Fruit fly (Drosophila melanogaster) whole organism, embryonic: ENCODE results near the gene glob1.

Source experiments
- Adf1 ChIP-seq: fragments of 200-800 bp; sonication (Bioruptor generic); IDR thresholded peaks from 2 replicates; pipeline ENCODE4 v1.3.6; 2022; ENCODE audit warnings: missing biosample characterization, missing genetic modification characterization
- Antp ChIP-seq: fragments of 200-800 bp; sonication (Bioruptor generic); optimal IDR thresholded peaks from 3 replicates; lab custom pipeline; 2016; ENCODE audit warnings: missing biosample characterization, missing genetic modification characterization
- Bgb ChIP-seq: fragments of 200-800 bp; sonication (Bioruptor generic); IDR thresholded peaks from 2 replicates; pipeline ENCODE4 v1.3.6; 2022; ENCODE audit warnings: missing biosample characterization, missing genetic modification characterization; ENCODE audit not compliant: partially characterized antibody
- CG11695 ChIP-seq: fragments of 200-800 bp; sonication (Bioruptor generic); IDR thresholded peaks from 3 replicates; pipeline ENCODE4 v1.3.6; 2022; ENCODE audit warnings: missing biosample characterization, missing genetic modification characterization
- CG12236 ChIP-seq: fragments of 200-800 bp; sonication (Bioruptor generic); optimal IDR thresholded peaks from 2 replicates; lab custom pipeline; 2016; ENCODE audit warnings: missing biosample characterization, missing genetic modification characterization
- CG12299 ChIP-seq: fragments of 200-800 bp; sonication (Bioruptor generic); optimal IDR thresholded peaks from 2 replicates; lab custom pipeline; 2018; ENCODE audit warnings: missing biosample characterization, mild to moderate bottlenecking, missing genetic modification characterization
- CG1233 ChIP-seq: fragments of 200-800 bp; sonication (Bioruptor generic); optimal IDR thresholded peaks from 4 replicates; lab custom pipeline; 2018; ENCODE audit warnings: missing biosample characterization, mild to moderate bottlenecking, missing genetic modification characterization
- CG12391 ChIP-seq: fragments of 200-800 bp; sonication (Bioruptor generic); optimal IDR thresholded peaks from 3 replicates; lab custom pipeline; 2018; ENCODE audit warnings: missing biosample characterization, mild to moderate bottlenecking, missing genetic modification characterization, moderate library complexity
- CG14050 ChIP-seq: fragments of 200-800 bp; sonication (Bioruptor generic); IDR thresholded peaks from 3 replicates; pipeline ENCODE4 v1.3.6; 2022; ENCODE audit warnings: missing biosample characterization, missing genetic modification characterization
- CG16813 ChIP-seq: fragments of 200-800 bp; sonication (Bioruptor generic); IDR thresholded peaks from 3 replicates; pipeline ENCODE4 v1.3.6; 2022; ENCODE audit warnings: missing biosample characterization, missing genetic modification characterization; ENCODE audit not compliant: partially characterized antibody
- CG17328 ChIP-seq: fragments of 200-800 bp; sonication (Bioruptor generic); IDR thresholded peaks from 2 replicates; pipeline ENCODE4 v1.3.6; 2022; ENCODE audit warnings: missing biosample characterization, missing genetic modification characterization
- CG17829 ChIP-seq: fragments of 200-800 bp; optimal IDR thresholded peaks from 2 replicates; lab custom pipeline; 2019; ENCODE audit warnings: missing biosample characterization, mild to moderate bottlenecking, missing genetic modification characterization, moderate library complexity
- CG2129 ChIP-seq: fragments of 200-800 bp; sonication (Bioruptor generic); IDR thresholded peaks from 2 replicates; pipeline ENCODE4 v1.3.6; 2022; ENCODE audit warnings: missing biosample characterization, missing genetic modification characterization; ENCODE audit not compliant: partially characterized antibody
- CG2875 ChIP-seq: fragments of 200-800 bp; sonication (Bioruptor generic); optimal IDR thresholded peaks from 2 replicates; lab custom pipeline; 2017; ENCODE audit warnings: missing biosample characterization, mild to moderate bottlenecking, missing genetic modification characterization, missing genetic modification reagents
- CG30020 ChIP-seq: fragments of 200-800 bp; optimal IDR thresholded peaks from 2 replicates; lab custom pipeline; 2019; ENCODE audit warnings: missing biosample characterization, mild to moderate bottlenecking, missing genetic modification characterization, moderate library complexity
- CG32772 ChIP-seq: fragments of 200-800 bp; sonication (Bioruptor generic); IDR thresholded peaks from 2 replicates; pipeline ENCODE4 v1.3.6; 2022; ENCODE audit warnings: missing biosample characterization, missing genetic modification characterization
- CG34224 ChIP-seq: fragments of 200-800 bp; sonication (Bioruptor generic); IDR thresholded peaks from 3 replicates; pipeline ENCODE4 v1.3.6; 2022; ENCODE audit warnings: missing biosample characterization, missing genetic modification characterization; ENCODE audit not compliant: partially characterized antibody
- CG3847 ChIP-seq: fragments of 200-800 bp; sonication (Bioruptor generic); IDR thresholded peaks from 2 replicates; pipeline ENCODE4 v1.3.6; 2022; ENCODE audit warnings: missing biosample characterization, missing genetic modification characterization
- CG42726 ChIP-seq: fragments of 200-800 bp; sonication (Bioruptor generic); IDR thresholded peaks from 2 replicates; pipeline ENCODE4 v1.3.6; 2022; ENCODE audit warnings: missing biosample characterization, missing genetic modification characterization; ENCODE audit not compliant: partially characterized antibody
- CG6689 ChIP-seq: fragments of 200-800 bp; sonication (Bioruptor generic); IDR thresholded peaks from 2 replicates; pipeline ENCODE4 v1.3.6; 2022; ENCODE audit warnings: missing biosample characterization, missing genetic modification characterization
- Dbx ChIP-seq: fragments of 200-800 bp; sonication (Bioruptor generic); IDR thresholded peaks from 3 replicates; pipeline ENCODE4 v1.3.6; 2022; ENCODE audit warnings: missing biosample characterization, missing genetic modification characterization
- Deaf1 ChIP-seq: fragments of 200-800 bp; optimal IDR thresholded peaks from 3 replicates; lab custom pipeline; 2019; ENCODE audit warnings: missing biosample characterization, mild to moderate bottlenecking, missing genetic modification characterization, moderate library complexity
- Ets65A ChIP-seq: fragments of 200-800 bp; sonication (Bioruptor generic); peaks from one replicate; lab custom pipeline; 2016; ENCODE audit warnings: missing biosample characterization, missing genetic modification characterization
- HLH4C ChIP-seq: fragments of 200-800 bp; sonication (Bioruptor generic); IDR thresholded peaks from 3 replicates; pipeline ENCODE4 v1.3.6; 2022; ENCODE audit warnings: missing biosample characterization, missing genetic modification characterization; ENCODE audit not compliant: partially characterized antibody
- Hmr ChIP-seq: fragments of 200-800 bp; sonication (Bioruptor generic); optimal IDR thresholded peaks from 3 replicates; lab custom pipeline; 2017; ENCODE audit warnings: mild to moderate bottlenecking, missing biosample characterization, missing genetic modification reagents, missing genetic modification characterization
- Hr51 ChIP-seq, 2 experiments: fragments of 200-800 bp; sonication (Bioruptor generic); optimal IDR thresholded peaks; 2 replicates in 1 of 2; 3 replicates in 1 of 2; lab custom pipeline; 2016 to 2018; ENCODE audit warnings: missing biosample characterization in 2 of 2, missing genetic modification characterization in 2 of 2, mild to moderate bottlenecking in 1 of 2, moderate library complexity in 1 of 2
- Hr78 ChIP-seq, 2 experiments: fragments of 200-800 bp in 1 of 2; fragments of >200 bp in 1 of 2; sonication (Bioruptor generic) in 1 of 2; optimal IDR thresholded peaks; 2 replicates each; lab custom pipeline; 2017 to 2019; ENCODE audit warnings: missing biosample characterization in 2 of 2, missing genetic modification characterization in 2 of 2, mild to moderate bottlenecking in 1 of 2, moderate library complexity in 1 of 2
- MESR4 ChIP-seq: fragments of 200-800 bp; sonication (Bioruptor generic); optimal IDR thresholded peaks from 2 replicates; lab custom pipeline; 2018; ENCODE audit warnings: missing biosample characterization, mild to moderate bottlenecking, missing genetic modification characterization, moderate library complexity
- NfI ChIP-seq: fragments of 200-800 bp; sonication (Bioruptor generic); optimal IDR thresholded peaks from 3 replicates; lab custom pipeline; 2018; ENCODE audit warnings: missing biosample characterization, mild to moderate bottlenecking, missing genetic modification characterization, moderate library complexity
- Opbp ChIP-seq: fragments of 200-800 bp; sonication (Bioruptor generic); IDR thresholded peaks from 3 replicates; pipeline ENCODE4 v1.3.6; 2022; ENCODE audit warnings: missing biosample characterization, missing genetic modification characterization; ENCODE audit not compliant: partially characterized antibody
- Scr ChIP-seq: fragments of 200-800 bp; sonication (Bioruptor generic); IDR thresholded peaks from 2 replicates; pipeline ENCODE4 v1.3.6; 2022; ENCODE audit warnings: missing biosample characterization, missing genetic modification characterization; ENCODE audit not compliant: partially characterized antibody
- YL-1 ChIP-seq: fragments of 200-800 bp; sonication (Bioruptor generic); optimal IDR thresholded peaks from 3 replicates; lab custom pipeline; 2017; ENCODE audit warnings: missing biosample characterization, mild to moderate bottlenecking, missing genetic modification characterization
- ara ChIP-seq: fragments of 200-800 bp; sonication (Bioruptor generic); IDR thresholded peaks from 2 replicates; pipeline ENCODE4 v1.3.6; 2022; ENCODE audit warnings: missing biosample characterization, missing genetic modification characterization
- bcd ChIP-seq: fragments of 200-800 bp; sonication (Bioruptor generic); optimal IDR thresholded peaks from 2 replicates; lab custom pipeline; 2017; ENCODE audit warnings: missing biosample characterization, mild to moderate bottlenecking, missing genetic modification characterization
- dpn ChIP-seq, 2 experiments: fragments of 200-800 bp; sonication (Bioruptor generic); optimal IDR thresholded peaks; 3 replicates each; lab custom pipeline; 2016; ENCODE audit warnings: missing biosample characterization in 2 of 2, missing genetic modification characterization in 2 of 2
- eve ChIP-seq, 2 experiments: fragments of >200 bp; optimal IDR thresholded peaks; 2 replicates each; lab custom pipeline; 2017; ENCODE audit warnings: missing biosample characterization in 2 of 2, missing genetic modification characterization in 2 of 2
- ewg ChIP-seq: fragments of 200-800 bp; sonication (Bioruptor generic); optimal IDR thresholded peaks from 3 replicates; lab custom pipeline; 2017; ENCODE audit warnings: mild to moderate bottlenecking, missing biosample characterization, missing genetic modification reagents, missing genetic modification characterization
- exex ChIP-seq: fragments of 200-800 bp; sonication (Bioruptor generic); optimal IDR thresholded peaks from 4 replicates; lab custom pipeline; 2018; ENCODE audit warnings: missing biosample characterization, mild to moderate bottlenecking, missing genetic modification characterization, moderate library complexity
- gro ChIP-seq: fragments of 200-800 bp; sonication (Bioruptor generic); optimal IDR thresholded peaks from 2 replicates; lab custom pipeline; 2016; ENCODE audit warnings: missing biosample characterization, missing genetic modification characterization
- jumu ChIP-seq: fragments of 200-800 bp; sonication (Bioruptor generic); optimal IDR thresholded peaks from 3 replicates; lab custom pipeline; 2016; ENCODE audit warnings: missing biosample characterization, missing genetic modification characterization
- mld ChIP-seq: fragments of 200-800 bp; sonication (Bioruptor generic); IDR thresholded peaks from 3 replicates; pipeline ENCODE4 v1.3.6; 2022; ENCODE audit warnings: missing biosample characterization, missing genetic modification characterization; ENCODE audit not compliant: partially characterized antibody
- nerfin-2 ChIP-seq: fragments of 200-800 bp; sonication (Bioruptor generic); IDR thresholded peaks from 2 replicates; pipeline ENCODE4 v1.3.6; 2022; ENCODE audit warnings: missing biosample characterization, missing genetic modification characterization; ENCODE audit not compliant: partially characterized antibody
- scrt ChIP-seq: fragments of 200-800 bp; sonication (Bioruptor generic); optimal IDR thresholded peaks from 2 replicates; lab custom pipeline; 2018; ENCODE audit warnings: missing biosample characterization, mild to moderate bottlenecking, missing genetic modification characterization, moderate library complexity
- sna ChIP-seq: fragments of 200-800 bp; sonication (Bioruptor generic); IDR thresholded peaks from 2 replicates; pipeline ENCODE4 v1.3.6; 2022; ENCODE audit warnings: missing biosample characterization, missing genetic modification characterization; ENCODE audit not compliant: partially characterized antibody
- stwl ChIP-seq: fragments of 200-800 bp; sonication (Bioruptor generic); optimal IDR thresholded peaks from 3 replicates; lab custom pipeline; 2018; ENCODE audit warnings: missing biosample characterization, mild to moderate bottlenecking, missing genetic modification characterization, moderate library complexity
- trh ChIP-seq: fragments of 200-800 bp; sonication (Bioruptor generic); optimal IDR thresholded peaks from 2 replicates; lab custom pipeline; 2016; ENCODE audit warnings: missing biosample characterization, missing genetic modification characterization
- unpg ChIP-seq: fragments of 200-800 bp; sonication (Bioruptor generic); optimal IDR thresholded peaks from 3 replicates; lab custom pipeline; 2018; ENCODE audit warnings: missing biosample characterization, mild to moderate bottlenecking, missing genetic modification characterization, moderate library complexity
- z ChIP-seq: fragments of 200-800 bp; sonication (Bioruptor generic); IDR thresholded peaks from 3 replicates; pipeline ENCODE4 v1.3.6; 2022; ENCODE audit warnings: missing biosample characterization, missing genetic modification characterization
- zen ChIP-seq: fragments of 200-800 bp; sonication (Bioruptor generic); optimal IDR thresholded peaks from 3 replicates; lab custom pipeline; 2018; ENCODE audit warnings: missing biosample characterization, mild to moderate bottlenecking, missing genetic modification characterization, moderate library complexity

glob1 gene

dm6 chr3R:15934952-15935351 lies 30.5 kb upstream of the glob1 start, which contains the start of gene Sap47 (continued):
- TF ChIP-seq HLH4C (peak; percentile 67; the same call in 2 of the 3 replicates), MESR4 (GFP tag; lab: Kevin White, UChicago) (peak; percentile 66), eve (GFP tag; optimal IDR thresholded peaks at IDR 0.05; lab: Kevin White, UChicago) (no peak), CG12391 (tag; lab: Kevin White, UChicago) (peak; percentile 28), scrt (GFP tag; lab: Kevin White, UChicago) (peak; percentile 10), mld (GFP tag; lab: Robert Waterston, UW) (0 out of 3 replicates have a peak, but pooled peaks have one; percentile 64), CG3847 (GFP tag; lab: Robert Waterston, UW) (peak; percentile 22; the same call in 1 of the 2 replicates), z (no peak), CG12236 (no peak), dpn (GFP tag; optimal IDR thresholded peaks at IDR 0.05; lab: Kevin White, UChicago) (peak in 1 of 2 experiments; percentile 1), jumu (no peak), Ets65A (GFP tag; lab: Kevin White, UChicago) (no peak), stwl (tag; lab: Kevin White, UChicago) (peak; percentile 40), trh (GFP tag; lab: Kevin White, UChicago) (no peak), CG32772 (GFP tag; lab: Robert Waterston, UW) (no peak), CG34224 (peak; percentile 92), zen (tag; lab: Kevin White, UChicago) (peak; percentile 12), Hr78 (GFP tag; optimal IDR thresholded peaks at IDR 0.05; lab: Kevin White, UChicago) (no peak), NfI (GFP tag; lab: Kevin White, UChicago) (no peak), Dbx (peak; percentile 58; the same call in 1 of the 3 replicates), bcd (GFP tag; lab: Kevin White, UChicago) (no peak), CG30020 (no peak), unpg (GFP tag; lab: Kevin White, UChicago) (peak; percentile 2), YL-1 (peak; percentile 59), Opbp (GFP tag; lab: Robert Waterston, UW) (peak; percentile 76; the same call in 2 of the 3 replicates), Hmr (peak; percentile 26), CG1233 (GFP tag; lab: Kevin White, UChicago) (no peak), exex (peak; percentile 40), CG6689 (GFP tag; lab: Robert Waterston, UW) (no peak), Deaf1 (tag; lab: Kevin White, UChicago) (no peak), CG12299 (tag; lab: Kevin White, UChicago) (no peak), ewg (GFP tag; lab: Kevin White, UChicago) (peak; percentile 97), CG17328 (GFP tag; lab: Robert Waterston, UW) (no peak), nerfin-2 (GFP tag; lab: Robert Waterston, UW) (peak; percentile 74), Antp (GFP tag; lab: Kevin White, UChicago) (no peak), Bgb (GFP tag; lab: Robert Waterston, UW) (peak; percentile 91), gro (GFP tag; lab: Kevin White, UChicago) (no peak), CG11695 (peak; percentile 32; the same call in 1 of the 3 replicates), Hr51 (GFP tag; optimal IDR thresholded peaks at IDR 0.05; lab: Kevin White, UChicago) (peak in 1 of 2 experiments; percentile 0), Scr (GFP tag; lab: Robert Waterston, UW) (peak; percentile 82), CG17829 (tag; lab: Kevin White, UChicago) (peak; percentile 21), CG42726 (peak; percentile 81), CG2875 (GFP tag; lab: Kevin White, UChicago) (no peak), sna (GFP tag; lab: Robert Waterston, UW) (peak; percentile 71), CG14050 (no peak), CG16813 (GFP tag; lab: Robert Waterston, UW) (peak; percentile 76), ara (GFP tag; lab: Robert Waterston, UW) (no peak), Adf1 (GFP tag; lab: Robert Waterston, UW) (peak; percentile 39; the same call in 1 of the 2 replicates), CG2129 (GFP tag; lab: Robert Waterston, UW) (peak; percentile 55)
